Fruit fly (Drosophila melanogaster) whole organism, larva: ENCODE results near the gene plum.

Experiments
- noc ChIP-seq: fragments of 200-800 bp; sonication (Bioruptor generic); optimal IDR thresholded peaks from 3 replicates; lab custom pipeline; 2019; ENCODE audit warnings: missing biosample characterization, mild to moderate bottlenecking, missing genetic modification characterization, moderate library complexity

Gene plum

DNA sequence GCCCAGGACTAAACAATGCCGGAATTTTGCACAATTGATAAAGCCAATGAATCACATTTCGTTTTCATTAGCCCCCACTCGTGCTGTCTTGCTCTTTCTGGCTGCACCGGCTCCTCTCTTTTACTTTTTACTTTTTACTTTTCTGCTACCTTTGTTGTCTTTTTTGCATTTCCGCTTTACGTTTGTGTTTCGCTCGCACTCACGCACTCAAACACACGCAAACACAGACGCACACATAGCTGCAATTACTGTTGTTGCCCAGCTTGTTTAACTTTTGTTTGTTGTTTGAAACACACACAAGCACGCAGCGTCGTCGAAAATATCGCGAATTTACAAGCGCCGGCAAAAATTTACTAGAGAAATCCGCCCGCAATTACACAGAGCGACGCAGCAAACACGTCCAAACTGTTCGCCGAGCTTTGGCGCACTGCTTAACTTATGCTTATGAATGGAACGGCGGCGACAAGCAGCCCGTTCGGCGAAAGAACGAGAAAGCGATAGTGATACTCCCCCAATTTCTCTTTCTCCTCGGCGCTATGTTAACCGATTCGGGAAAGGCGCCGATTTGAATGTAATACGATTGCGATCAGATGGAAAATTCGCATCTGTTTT, at the start of gene plum:
Gene plum, minus strand, starts transcription at position 413 of the 612 bp plus-strand sequence.
- TF ChIP-seq noc (tag; lab: Kevin White, UChicago), result no peak

DNA sequence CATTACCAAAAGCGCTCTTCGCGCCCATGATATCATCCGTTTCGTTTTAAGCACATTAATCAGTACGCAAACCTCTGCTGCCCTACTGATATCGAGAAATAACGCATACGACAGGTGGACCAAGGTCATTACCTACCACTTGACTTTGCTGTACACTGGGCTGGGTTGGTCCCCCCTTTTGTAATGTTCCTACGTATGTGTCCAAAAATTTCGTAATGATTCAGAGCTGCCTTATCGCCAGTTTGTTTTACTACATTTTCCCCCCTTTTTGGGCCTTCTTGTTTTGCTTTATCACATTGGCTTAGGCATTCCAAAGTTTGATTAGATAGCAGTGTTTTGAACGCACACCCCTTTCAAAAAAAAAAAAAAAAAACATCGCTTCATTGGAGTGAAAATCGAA, 35.4 kb upstream of the plum start:
- no peak for TF ChIP-seq noc (tag; lab: Kevin White, UChicago)

DNA sequence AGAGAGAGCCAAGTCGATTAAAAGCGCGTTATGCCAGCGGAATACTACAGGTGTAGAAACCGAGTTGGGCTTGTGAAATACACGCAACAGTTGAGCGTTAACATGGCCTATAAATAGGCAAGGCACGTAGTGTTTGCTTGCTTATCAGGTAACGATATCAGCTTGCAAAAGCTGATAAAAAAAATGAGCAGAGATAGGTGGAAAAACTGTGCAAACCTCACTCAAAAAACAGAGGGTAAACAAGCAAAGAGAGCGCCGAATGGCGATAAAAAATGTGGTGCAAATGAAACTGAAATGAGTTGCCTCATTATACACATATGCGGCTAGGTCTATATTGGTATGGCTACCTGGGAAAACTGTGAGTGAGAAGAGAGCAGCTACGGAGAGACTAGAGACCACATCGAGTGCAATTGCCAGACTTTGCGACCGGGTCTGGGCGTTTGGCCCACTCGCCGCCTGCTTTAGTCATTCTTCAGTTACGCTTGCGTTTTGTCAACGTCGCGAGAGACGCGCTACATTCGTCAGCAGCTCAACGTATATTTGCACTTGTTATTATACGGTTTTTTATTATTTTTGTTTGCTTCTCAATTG, 33.2 kb upstream of the plum start:
- peak; percentile 50 for TF ChIP-seq noc (tag; lab: Kevin White, UChicago)

DNA sequence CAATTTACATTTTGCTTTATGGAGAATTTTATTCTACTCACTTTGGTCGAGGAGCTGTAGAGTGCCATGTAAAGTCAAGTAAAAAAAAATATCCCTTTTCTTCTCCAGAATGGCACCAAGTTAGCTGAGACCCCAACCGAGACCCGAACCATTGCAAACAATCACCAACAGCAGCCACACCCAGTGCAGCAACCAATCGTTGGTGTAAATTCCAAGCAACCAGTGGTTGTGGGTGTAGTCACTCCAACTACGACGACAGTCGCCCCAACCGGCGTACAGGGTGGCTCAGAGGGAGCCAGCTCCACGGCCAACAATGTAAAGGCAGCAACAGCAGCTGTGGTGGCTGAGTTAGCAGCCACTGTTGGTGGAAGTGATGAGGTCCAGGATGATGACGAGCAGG, 31.8 kb upstream of the plum start:
- TF ChIP-seq noc (tag; lab: Kevin White, UChicago), result no peak

DNA sequence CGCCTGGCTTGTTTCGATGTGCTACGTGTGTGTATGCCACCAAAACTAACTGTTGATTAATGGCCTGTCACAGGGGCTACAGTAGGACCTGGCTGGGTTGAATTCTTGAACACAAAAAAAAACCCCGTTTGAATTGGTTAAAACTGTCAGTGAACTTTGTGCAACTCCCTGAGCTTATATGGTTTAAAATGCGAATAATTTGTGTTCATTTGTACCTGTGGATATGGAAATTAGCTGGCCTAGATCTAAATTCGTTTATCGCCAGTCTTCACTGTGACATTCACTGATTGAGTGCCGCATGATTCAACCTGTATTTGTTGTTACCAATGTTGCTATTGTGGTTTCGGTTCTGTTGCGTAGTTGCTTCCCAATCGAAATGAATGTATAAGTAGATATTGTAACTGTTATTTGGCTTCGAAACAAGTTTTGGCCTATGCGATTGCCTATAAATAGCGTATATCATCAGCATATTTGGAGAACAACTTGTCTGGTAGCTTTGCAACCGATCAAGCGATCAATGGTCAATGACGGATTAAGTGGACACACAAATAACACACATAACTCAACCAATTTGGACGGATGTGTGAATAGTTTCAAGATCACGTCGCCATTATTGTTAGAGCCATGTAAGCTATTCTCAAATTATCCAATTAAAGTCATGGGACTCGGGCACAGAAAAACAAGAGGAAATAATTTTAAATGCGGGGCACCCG, 22.7 kb upstream of the plum start:
- peak; percentile 85 for TF ChIP-seq noc (tag; lab: Kevin White, UChicago)

DNA sequence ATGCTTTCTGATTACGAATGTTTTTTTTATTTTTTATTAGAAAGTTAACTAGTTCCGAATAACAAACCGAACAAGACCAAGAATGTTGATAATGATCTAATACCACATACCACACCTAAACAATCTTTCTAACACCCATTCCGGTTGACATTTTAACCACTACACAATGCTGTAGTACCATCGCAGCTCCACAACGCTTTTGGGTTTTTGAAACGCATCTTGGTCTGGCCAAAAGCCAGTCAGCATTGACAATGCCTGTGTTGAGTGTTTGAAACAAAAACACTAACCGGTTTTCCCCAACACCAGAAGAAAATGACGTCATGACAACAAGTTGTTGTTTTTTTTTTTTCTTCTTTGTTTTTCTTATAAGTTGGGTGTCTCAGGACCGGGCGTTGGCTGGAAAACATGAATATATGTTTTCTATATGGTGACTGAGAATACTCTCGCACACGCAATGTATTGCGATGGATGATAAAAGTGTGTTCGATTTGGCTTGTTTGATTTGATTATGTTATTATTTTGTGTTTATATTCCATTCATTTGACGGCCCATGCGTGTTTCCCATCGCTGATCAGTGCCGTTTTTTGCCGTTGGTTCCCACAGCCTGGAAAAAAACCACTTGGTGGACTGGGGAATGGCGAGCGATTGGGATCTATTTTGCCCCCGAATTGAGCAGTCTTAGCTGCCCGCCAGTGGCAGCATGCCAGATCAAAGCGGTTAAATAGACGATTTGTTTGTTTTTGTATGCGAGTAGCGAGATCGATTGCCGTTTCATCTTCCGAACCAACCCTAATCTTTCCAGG, 21.7 kb upstream of the plum start:
- peak; percentile 34 for TF ChIP-seq noc (tag; lab: Kevin White, UChicago)

DNA sequence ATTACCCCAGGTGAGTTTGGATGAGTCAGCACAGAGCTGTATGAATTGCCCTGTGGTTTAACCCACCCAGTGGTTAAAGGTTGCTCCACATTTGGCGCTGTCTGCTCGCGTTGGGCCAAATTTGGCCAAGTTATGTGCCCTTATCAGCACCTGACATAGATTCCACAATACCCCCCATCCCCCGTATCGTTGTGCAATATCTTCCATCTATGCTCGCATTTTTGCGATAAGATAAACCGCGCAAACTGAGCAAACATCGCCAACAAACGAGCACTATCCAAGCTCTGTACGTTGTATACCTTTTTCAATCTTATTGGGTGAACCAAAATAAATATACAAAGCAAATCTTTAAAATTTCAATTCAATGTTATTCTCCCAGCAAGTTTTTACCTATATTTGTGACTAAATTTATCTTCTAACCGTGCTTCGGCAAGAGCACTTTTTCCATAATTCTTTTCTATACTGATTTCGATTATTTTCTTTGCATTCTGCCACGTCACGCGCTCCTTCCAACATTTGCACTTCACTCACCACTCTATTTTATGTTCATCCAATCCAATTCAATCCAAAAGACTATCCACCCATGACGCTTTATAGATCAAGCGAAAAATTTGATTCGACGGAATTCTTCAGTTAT, 20.7 kb upstream of the plum start:
- TF ChIP-seq noc (tag; lab: Kevin White, UChicago), result peak; percentile 75

DNA sequence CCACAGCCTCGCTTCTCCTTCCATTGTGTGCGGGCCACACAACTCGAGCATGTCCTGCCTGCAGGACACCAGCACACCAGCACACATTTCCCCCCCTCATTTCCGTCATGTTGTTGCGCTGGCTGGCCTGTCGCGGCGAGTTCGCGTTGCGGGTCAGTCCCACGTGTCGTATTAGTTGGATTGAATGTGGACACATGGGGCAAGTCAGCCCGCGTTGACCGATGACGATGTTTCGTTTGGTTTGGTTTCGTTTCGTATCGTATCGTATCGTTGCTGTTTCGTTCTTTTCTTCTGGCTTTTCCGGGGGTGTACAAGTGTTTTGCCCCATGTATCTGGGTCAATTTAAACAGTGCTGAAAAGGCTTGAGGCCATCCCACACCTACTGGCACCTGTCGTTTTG, 18.3 kb upstream of the plum start:
- TF ChIP-seq noc (tag; lab: Kevin White, UChicago), result no peak

DNA sequence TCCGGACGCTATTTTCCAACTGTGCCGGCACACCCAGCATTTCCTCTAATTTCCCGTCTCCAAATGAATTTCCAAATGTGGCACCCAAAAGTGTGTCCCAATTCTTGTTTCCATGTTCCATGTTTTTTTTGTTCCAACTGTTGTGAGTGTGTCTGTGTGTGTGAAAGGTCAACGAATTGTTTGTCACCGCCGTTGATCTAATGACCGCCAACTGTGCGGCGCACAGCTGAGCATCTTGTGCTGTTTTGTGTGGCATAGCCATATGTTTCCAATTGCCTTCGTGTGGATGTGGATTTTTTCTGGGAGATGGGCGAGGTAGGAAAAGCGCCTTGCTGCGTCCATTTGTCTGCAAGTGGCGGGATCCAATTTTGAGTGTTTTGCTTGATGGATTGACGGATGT, 17.2 kb upstream of the plum start:
- no peak for TF ChIP-seq noc (tag; lab: Kevin White, UChicago)

DNA sequence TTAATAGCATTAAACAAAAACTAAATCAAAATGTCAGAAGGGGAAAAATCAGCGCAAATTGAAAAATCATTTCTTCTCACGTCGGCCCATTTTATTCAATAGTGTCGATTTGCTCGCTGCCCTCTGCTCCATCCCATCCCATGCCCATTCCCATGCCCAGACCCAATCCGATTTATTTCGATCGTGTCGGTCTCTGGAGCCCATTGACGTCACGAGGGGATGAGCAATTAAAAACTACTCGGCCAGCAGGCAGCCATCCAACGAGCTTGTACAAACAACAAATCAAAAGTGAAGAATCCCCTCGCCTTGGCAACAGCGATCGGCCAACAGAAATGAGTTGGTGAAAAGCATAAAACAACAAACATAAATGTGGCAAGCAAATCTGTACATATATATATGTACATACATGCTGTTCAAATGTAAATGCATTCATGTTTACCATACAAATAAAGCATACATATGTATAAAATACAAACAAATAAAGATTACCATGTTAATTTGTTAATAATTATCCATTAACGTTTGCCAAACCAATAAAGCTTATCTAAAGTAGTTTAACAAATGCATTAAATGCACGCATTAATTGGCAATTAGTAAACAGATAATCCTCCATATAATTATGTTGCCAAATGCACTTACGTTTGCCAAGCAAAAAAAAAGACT, 14.7 kb upstream of the plum start:
- no peak for TF ChIP-seq noc (tag; lab: Kevin White, UChicago)

DNA sequence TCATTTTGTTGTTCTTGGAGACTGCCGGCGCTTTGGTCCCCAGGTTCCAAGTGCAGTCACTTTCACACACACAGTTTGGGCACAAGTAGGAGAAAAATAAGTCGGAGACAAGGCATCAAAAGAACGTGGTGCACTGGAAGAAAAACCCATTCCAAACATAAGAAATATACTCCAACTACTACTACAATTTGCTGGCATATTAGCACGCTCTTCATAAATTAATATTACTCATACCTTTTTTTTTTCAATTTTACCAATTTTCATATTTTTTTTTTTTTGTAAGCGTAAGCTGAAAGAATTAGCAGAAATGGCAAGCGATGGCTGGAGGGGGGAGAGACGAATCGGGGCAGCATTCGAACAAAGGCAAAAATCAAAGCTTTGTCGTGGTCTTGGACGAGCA, 13.9 kb upstream of the plum start:
- TF ChIP-seq noc (tag; lab: Kevin White, UChicago), result no peak

DNA sequence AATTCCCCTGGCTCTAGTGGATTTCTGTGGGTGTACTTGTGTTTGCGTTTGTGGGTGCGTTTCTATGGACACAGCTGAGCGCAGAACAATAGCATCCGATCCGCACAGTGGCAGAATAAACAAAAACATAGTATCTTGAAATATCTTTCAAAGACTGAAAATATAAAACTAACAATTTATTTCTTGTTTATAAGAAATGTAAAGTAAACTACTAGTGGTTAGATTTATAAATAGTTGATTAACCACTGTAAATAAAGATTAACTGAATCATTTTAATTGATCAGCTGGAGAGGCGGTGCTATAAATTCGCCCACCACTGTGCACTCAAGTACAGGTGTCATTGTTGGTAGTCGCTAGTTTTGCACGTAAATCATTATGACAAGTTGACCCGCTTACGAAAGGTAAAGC, 12.6 kb upstream of the plum start:
- peak; percentile 26 for TF ChIP-seq noc (tag; lab: Kevin White, UChicago)

DNA sequence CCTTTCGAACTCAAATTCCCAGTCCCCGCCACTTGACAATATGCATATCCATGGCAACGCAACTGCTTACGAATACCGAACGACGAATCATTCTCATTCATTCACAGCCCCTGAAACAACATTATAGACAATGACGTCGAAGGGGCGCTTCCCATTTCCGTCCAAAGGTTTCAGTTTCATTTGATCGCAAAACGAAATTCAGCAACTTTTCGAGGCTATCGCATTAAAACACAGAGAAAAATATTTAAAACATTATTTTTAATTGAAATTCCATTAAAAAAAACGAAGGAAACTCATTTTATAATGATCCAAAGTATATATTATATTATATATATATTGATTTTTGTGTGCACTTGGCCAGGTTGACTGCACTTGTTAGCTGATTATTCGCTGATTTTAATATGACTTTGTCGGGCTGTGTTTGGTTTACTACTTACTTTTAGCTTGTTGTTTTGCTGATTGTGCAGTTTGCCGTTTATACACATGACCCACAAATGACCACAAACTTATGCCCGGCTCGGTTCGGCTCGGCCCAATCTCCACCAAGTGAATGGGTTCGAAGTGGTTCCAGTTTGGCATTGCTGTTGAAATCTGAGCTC, 11.4 kb upstream of the plum start:
- TF ChIP-seq noc (tag; lab: Kevin White, UChicago), result no peak

DNA sequence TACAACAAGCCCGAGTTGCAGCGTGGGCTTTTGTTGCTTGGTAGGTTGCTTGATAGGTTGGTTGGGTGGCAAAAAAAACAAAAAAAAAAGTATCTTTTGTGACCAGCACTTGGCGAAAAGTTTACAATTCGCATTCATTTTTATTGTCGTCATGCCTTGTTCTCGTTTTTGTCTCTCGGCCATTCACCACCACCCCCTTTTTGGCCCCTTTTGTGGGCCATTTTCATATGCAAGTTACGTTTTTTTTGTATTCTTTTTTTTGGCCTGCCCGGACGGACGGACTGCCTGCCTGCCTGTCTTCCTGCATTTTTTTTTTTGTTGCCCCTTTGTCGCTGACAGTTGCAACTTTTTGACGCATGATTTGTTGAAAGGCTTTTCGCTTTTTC, 8.4 kb upstream of the plum start:
- TF ChIP-seq noc (tag; lab: Kevin White, UChicago), result no peak
